Worm (Caenorhabditis elegans) whole organism, young adult: ENCODE measurements around the gene E02H1.1.

Source experiments
- B0261.1 ChIP-seq: sonication (generic microtip); optimal IDR thresholded peaks from 2 replicates; lab custom pipeline; 2016; ENCODE audit warnings: mild to moderate bottlenecking, missing genetic modification characterization, moderate library complexity, missing compliant biosample characterization
- B0336.3 ChIP-seq: fragments of 200-800 bp; sonication (Bioruptor generic); IDR thresholded peaks from 2 replicates; pipeline ENCODE4 v1.3.6; 2022; ENCODE audit warnings: missing genetic modification characterization, missing compliant biosample characterization
- F10E7.11 ChIP-seq: sonication (generic microtip); optimal IDR thresholded peaks from 2 replicates; lab custom pipeline; 2017; ENCODE audit warnings: mild to moderate bottlenecking, missing genetic modification characterization, moderate library complexity, missing compliant biosample characterization
- F23B12.7 ChIP-seq: sonication (generic microtip); optimal IDR thresholded peaks from 2 replicates; lab custom pipeline; 2017; ENCODE audit warnings: missing genetic modification characterization, mild to moderate bottlenecking, missing compliant biosample characterization, antibody characterized with exemption, moderate library complexity; ENCODE audit not compliant: insufficient read depth
- F33H1.4 ChIP-seq: fragments of 200-800 bp; sonication (Bioruptor generic); IDR thresholded peaks from 2 replicates; pipeline ENCODE4 v1.3.6; 2022; ENCODE audit warnings: missing genetic modification reagents, missing genetic modification characterization, missing compliant biosample characterization
- F37B4.10 ChIP-seq: fragments of 200-800 bp; sonication (Bioruptor generic); IDR thresholded peaks from 2 replicates; pipeline ENCODE4 v1.3.6; 2022; ENCODE audit warnings: missing genetic modification characterization, missing compliant biosample characterization
- F52B5.7 ChIP-seq: sonication (generic microtip); optimal IDR thresholded peaks from 2 replicates; lab custom pipeline; 2016; ENCODE audit warnings: mild to moderate bottlenecking, missing genetic modification characterization, missing compliant biosample characterization
- F55B11.4 ChIP-seq: sonication (generic microtip); optimal IDR thresholded peaks from 2 replicates; lab custom pipeline; 2016; ENCODE audit warnings: missing compliant biosample characterization, missing genetic modification characterization, borderline replicate concordance; ENCODE audit not compliant: insufficient read depth
- K11D2.4 ChIP-seq: fragments of 200-800 bp; sonication (Bioruptor generic); IDR thresholded peaks from 2 replicates; pipeline ENCODE4 v1.3.6; 2022; ENCODE audit warnings: missing genetic modification reagents, missing genetic modification characterization, missing compliant biosample characterization
- K12H6.12 ChIP-seq: fragments of 200-800 bp; sonication (Bioruptor generic); optimal IDR thresholded peaks from 2 replicates; lab custom pipeline; 2018; ENCODE audit warnings: mild to moderate bottlenecking, missing genetic modification characterization, missing compliant biosample characterization
- T07F8.4 ChIP-seq: sonication (generic microtip); optimal IDR thresholded peaks from 2 replicates; lab custom pipeline; 2016; ENCODE audit warnings: mild to moderate bottlenecking, missing genetic modification characterization, moderate library complexity, missing compliant biosample characterization
- T26A5.8 ChIP-seq: sonication (generic microtip); optimal IDR thresholded peaks from 2 replicates; lab custom pipeline; 2016; ENCODE audit warnings: missing genetic modification characterization, missing compliant biosample characterization
- Y53G8AR.9 ChIP-seq: fragments of 200-800 bp; sonication (Bioruptor generic); conservative IDR thresholded peaks from 2 replicates; pipeline ENCODE4 v1.3.6; 2022; ENCODE audit warnings: missing genetic modification reagents, missing genetic modification characterization, missing compliant biosample characterization
- Y79H2A.3 ChIP-seq: fragments of 200-800 bp; sonication (Bioruptor generic); conservative IDR thresholded peaks from 2 replicates; pipeline ENCODE4 v1.3.6; 2022; ENCODE audit warnings: missing genetic modification reagents, missing genetic modification characterization, missing compliant biosample characterization
- ZK185.1 ChIP-seq: sonication (generic microtip); optimal IDR thresholded peaks from 2 replicates; lab custom pipeline; 2016; ENCODE audit warnings: mild to moderate bottlenecking, missing genetic modification characterization, missing compliant biosample characterization; ENCODE audit not compliant: poor library complexity, severe bottlenecking
- ama-1 ChIP-seq, 3 experiments: fragments of 150-350 bp in 1 of 3; sonication (generic microtip) in 2 of 3; optimal IDR thresholded peaks; 2 replicates each; lab custom pipeline; 2014 to 2018; ENCODE audit warnings: missing biosample characterization in 2 of 3, missing genetic modification characterization in 2 of 3, missing genetic modification reagents in 2 of 3
- attf-3 ChIP-seq: fragments of 200-800 bp; sonication (Bioruptor generic); conservative IDR thresholded peaks from 2 replicates; pipeline ENCODE4 v1.3.6; 2022; ENCODE audit warnings: missing genetic modification reagents, missing genetic modification characterization, missing compliant biosample characterization
- cebp-1 ChIP-seq, 2 experiments: fragments of 200-800 bp in 1 of 2; sonication (Bioruptor generic) in 1 of 2; sonication (generic microtip) in 1 of 2; IDR thresholded peaks in 1 of 2; optimal IDR thresholded peaks in 1 of 2; 2 replicates each; pipeline versions ENCODE4 v1.3.6 to Lab custom; 2017 to 2022; ENCODE audit warnings: missing compliant biosample characterization in 2 of 2, missing genetic modification characterization in 2 of 2, mild to moderate bottlenecking in 1 of 2, missing genetic modification reagents in 1 of 2, moderate library complexity in 1 of 2
- cebp-2 ChIP-seq: fragments of 200-800 bp; sonication (Bioruptor generic); IDR thresholded peaks from 2 replicates; pipeline ENCODE4 v1.3.6; 2022; ENCODE audit warnings: missing genetic modification characterization, missing compliant biosample characterization
- ceh-91 ChIP-seq: fragments of 200-800 bp; sonication (Bioruptor generic); IDR thresholded peaks from 2 replicates; pipeline ENCODE4 v1.3.6; 2022; ENCODE audit warnings: missing genetic modification reagents, missing genetic modification characterization, missing compliant biosample characterization
- dpff-1 ChIP-seq: sonication (generic microtip); optimal IDR thresholded peaks from 2 replicates; lab custom pipeline; 2017; ENCODE audit warnings: mild to moderate bottlenecking, missing genetic modification characterization, missing compliant biosample characterization
- efl-1 ChIP-seq: fragments of 150-350 bp; optimal IDR thresholded peaks from 2 replicates; lab custom pipeline; 2014; ENCODE audit warnings: missing biosample characterization, missing genetic modification reagents, missing genetic modification characterization
- egl-18 ChIP-seq: fragments of 200-800 bp; sonication (Bioruptor generic); IDR thresholded peaks from 2 replicates; pipeline ENCODE4 v1.3.6; 2022; ENCODE audit warnings: missing genetic modification reagents, missing genetic modification characterization, missing compliant biosample characterization
- egl-44 ChIP-seq: fragments of 200-800 bp; sonication (Bioruptor generic); IDR thresholded peaks from 2 replicates; pipeline ENCODE4 v1.3.6; 2022; ENCODE audit warnings: missing genetic modification reagents, missing genetic modification characterization, missing compliant biosample characterization
- egrh-3 ChIP-seq: fragments of 200-800 bp; sonication (Bioruptor generic); IDR thresholded peaks from 2 replicates; pipeline ENCODE4 v1.3.6; 2022; ENCODE audit warnings: missing genetic modification reagents, missing genetic modification characterization, missing compliant biosample characterization
- ets-4 ChIP-seq: fragments of 200-800 bp; sonication (Bioruptor generic); optimal IDR thresholded peaks from 2 replicates; lab custom pipeline; 2018; ENCODE audit warnings: mild to moderate bottlenecking, missing genetic modification characterization, missing compliant biosample characterization
- lin-54 ChIP-seq: fragments of 200-800 bp; sonication (Bioruptor generic); optimal IDR thresholded peaks from 2 replicates; lab custom pipeline; 2018; ENCODE audit warnings: mild to moderate bottlenecking, missing genetic modification characterization, missing compliant biosample characterization
- lsl-1 ChIP-seq: fragments of 200-800 bp; sonication (Bioruptor generic); optimal IDR thresholded peaks from 2 replicates; lab custom pipeline; 2018; ENCODE audit warnings: mild to moderate bottlenecking, missing genetic modification characterization, moderate library complexity, missing compliant biosample characterization
- madf-10 ChIP-seq: sonication (generic microtip); optimal IDR thresholded peaks from 2 replicates; lab custom pipeline; 2016; ENCODE audit warnings: mild to moderate bottlenecking, missing genetic modification characterization, missing compliant biosample characterization
- mcd-1 ChIP-seq: fragments of 200-800 bp; sonication (Bioruptor generic); IDR thresholded peaks from 2 replicates; pipeline ENCODE4 v1.3.6; 2022; ENCODE audit warnings: missing genetic modification reagents, missing genetic modification characterization, missing compliant biosample characterization
- mxl-1 ChIP-seq: sonication (generic microtip); optimal IDR thresholded peaks from 2 replicates; lab custom pipeline; 2016; ENCODE audit warnings: missing genetic modification characterization, missing compliant biosample characterization
- nfya-1 ChIP-seq: sonication (generic microtip); optimal IDR thresholded peaks from 2 replicates; lab custom pipeline; 2017; ENCODE audit warnings: antibody characterized with exemption, missing compliant biosample characterization, missing genetic modification characterization, borderline replicate concordance; ENCODE audit not compliant: insufficient read depth
- nhr-120 ChIP-seq: fragments of 200-800 bp; sonication (Bioruptor generic); IDR thresholded peaks from 2 replicates; pipeline ENCODE4 v1.3.6; 2022; ENCODE audit warnings: missing genetic modification characterization, missing compliant biosample characterization
- nhr-27 ChIP-seq: fragments of 200-800 bp; sonication (Bioruptor generic); optimal IDR thresholded peaks from 2 replicates; lab custom pipeline; 2018; ENCODE audit warnings: mild to moderate bottlenecking, missing genetic modification characterization, moderate library complexity, missing compliant biosample characterization
- nhr-80 ChIP-seq: sonication (generic microtip); optimal IDR thresholded peaks from 2 replicates; lab custom pipeline; 2016; ENCODE audit warnings: missing genetic modification characterization, missing compliant biosample characterization
- pbrm-1 ChIP-seq: fragments of 200-800 bp; sonication (Bioruptor generic); IDR thresholded peaks from 2 replicates; pipeline ENCODE4 v1.3.6; 2022; ENCODE audit warnings: missing genetic modification reagents, missing genetic modification characterization, missing compliant biosample characterization
- rcor-1 ChIP-seq: fragments of 200-800 bp; sonication (Bioruptor generic); IDR thresholded peaks from 2 replicates; pipeline ENCODE4 v1.3.6; 2022; ENCODE audit warnings: missing genetic modification reagents, missing genetic modification characterization, missing compliant biosample characterization
- snpc-1.1 ChIP-seq: sonication (generic microtip); optimal IDR thresholded peaks from 2 replicates; lab custom pipeline; 2017; ENCODE audit warnings: missing genetic modification characterization, mild to moderate bottlenecking, missing compliant biosample characterization, antibody characterized with exemption, moderate library complexity, missing genotype, missing genetic modification reagents; ENCODE audit not compliant: insufficient read depth
- snpc-1.3 ChIP-seq: sonication (generic microtip); optimal IDR thresholded peaks from 2 replicates; lab custom pipeline; 2017; ENCODE audit warnings: missing genetic modification characterization, mild to moderate bottlenecking, missing compliant biosample characterization, antibody characterized with exemption, moderate library complexity, missing genotype, missing genetic modification reagents; ENCODE audit not compliant: insufficient read depth
- sptf-2 ChIP-seq: fragments of 200-800 bp; sonication (Bioruptor generic); optimal IDR thresholded peaks from 2 replicates; lab custom pipeline; 2018; ENCODE audit warnings: mild to moderate bottlenecking, missing genetic modification characterization, missing compliant biosample characterization
- zfh-2 ChIP-seq: fragments of 200-800 bp; sonication (Bioruptor generic); conservative IDR thresholded peaks from 2 replicates; pipeline ENCODE4 v1.3.6; 2022; ENCODE audit warnings: missing genetic modification reagents, missing genetic modification characterization, missing compliant biosample characterization
- zim-3 ChIP-seq: sonication (generic microtip); optimal IDR thresholded peaks from 2 replicates; lab custom pipeline; 2017; ENCODE audit warnings: mild to moderate bottlenecking, missing genetic modification characterization, moderate library complexity, missing compliant biosample characterization
- ztf-22 ChIP-seq: fragments of 200-800 bp; sonication (Bioruptor generic); optimal IDR thresholded peaks from 2 replicates; lab custom pipeline; 2018; ENCODE audit warnings: mild to moderate bottlenecking, missing genetic modification characterization, moderate library complexity, missing compliant biosample characterization
- ztf-25 ChIP-seq: fragments of 200-800 bp; sonication (Bioruptor generic); IDR thresholded peaks from 2 replicates; pipeline ENCODE4 v1.3.6; 2022; ENCODE audit warnings: missing genetic modification reagents, missing genetic modification characterization, missing compliant biosample characterization

E02H1.1 gene

ce11 chrII:9617902-9618245 lies 26.9 kb upstream of the E02H1.1 start (continued):
- no peak for TF ChIP-seq nfya-1 (tag; lab: Kevin White, UChicago)
- no peak for TF ChIP-seq F23B12.7
- no peak for TF ChIP-seq efl-1 (GFP tag; lab: Kevin White, UChicago)
- TF ChIP-seq F55B11.4 (tag; lab: Kevin White, UChicago) = no peak
- peak; percentile 10; the same call in 1 of the 2 replicates for TF ChIP-seq pbrm-1
- no peak for TF ChIP-seq nhr-27 (tag; lab: Kevin White, UChicago)
- 0 out of 2 replicates have a peak, but pooled peaks have one; percentile 40 for TF ChIP-seq F37B4.10 (GFP tag; lab: Robert Waterston, UW)
- peak; percentile 21 for TF ChIP-seq madf-10
- no peak for TF ChIP-seq zfh-2
- TF ChIP-seq K12H6.12 = no peak
- no peak for TF ChIP-seq ztf-22 (GFP tag; lab: Kevin White, UChicago)
- TF ChIP-seq B0336.3 = no peak
- no peak for TF ChIP-seq cebp-2 (GFP tag; lab: Robert Waterston, UW)
- TF ChIP-seq F33H1.4 (GFP tag; lab: Robert Waterston, UW) = no peak
- TF ChIP-seq T07F8.4 (tag; lab: Kevin White, UChicago) = no peak
- peak; percentile 37; the same call in 1 of the 2 replicates for TF ChIP-seq rcor-1 (GFP tag; lab: Robert Waterston, UW)
- no peak for TF ChIP-seq ceh-91 (GFP tag; lab: Robert Waterston, UW)
- TF ChIP-seq ama-1 (optimal IDR thresholded peaks at IDR 0.05; lab: Kevin White, UChicago) = no peak
- peak in 1 of 2 experiments; percentile 17 for TF ChIP-seq ama-1 (GFP tag; optimal IDR thresholded peaks at IDR 0.05; lab: Kevin White, UChicago)
- TF ChIP-seq snpc-1.1 (tag; lab: Kevin White, UChicago) = no peak
- no peak for TF ChIP-seq zim-3 (tag; lab: Kevin White, UChicago)
- no peak for TF ChIP-seq Y79H2A.3 (GFP tag; lab: Robert Waterston, UW)
- no peak for TF ChIP-seq ets-4 (GFP tag; lab: Kevin White, UChicago)
- no peak for TF ChIP-seq sptf-2
- TF ChIP-seq nhr-80 (tag; lab: Kevin White, UChicago) = peak; percentile 15
- no peak for TF ChIP-seq B0261.1 (tag; lab: Kevin White, UChicago)
- TF ChIP-seq egl-18 = no peak
- no peak for TF ChIP-seq egl-44 (GFP tag; lab: Robert Waterston, UW)
- no peak for TF ChIP-seq snpc-1.3 (tag; lab: Kevin White, UChicago)
- TF ChIP-seq nhr-120 = no peak
- peak; percentile 37 for TF ChIP-seq ZK185.1 (tag; lab: Kevin White, UChicago)

ce11 chrII:9617039-9617901 lies 26.3 kb upstream of the E02H1.1 start, which contains the start of gene hal-3:
TSS of gene hal-3 (minus strand) at chrII:9617125.
- TF ChIP-seq T07F8.4 (tag; lab: Kevin White, UChicago) (no peak), K11D2.4 (GFP tag; lab: Robert Waterston, UW) (no peak), T26A5.8 (tag; lab: Kevin White, UChicago) (peak; percentile 1), cebp-2 (GFP tag; lab: Robert Waterston, UW) (0 out of 2 replicates have a peak, but pooled peaks have one; percentile 59), ama-1 (optimal IDR thresholded peaks at IDR 0.05; lab: Kevin White, UChicago) (peak; percentile 77), ama-1 (GFP tag; optimal IDR thresholded peaks at IDR 0.05; lab: Kevin White, UChicago) (no peak), B0261.1 (tag; lab: Kevin White, UChicago) (no peak), ztf-25 (GFP tag; lab: Robert Waterston, UW) (peak; percentile 52; the same call in 1 of the 2 replicates), dpff-1 (peak; percentile 55), Y53G8AR.9 (GFP tag; lab: Robert Waterston, UW) (peak; percentile 73; the same call in 1 of the 2 replicates), F10E7.11 (peak; percentile 61), egrh-3 (no peak), attf-3 (GFP tag; lab: Robert Waterston, UW) (no peak; the same call in 1 of the 2 replicates), cebp-1 (GFP tag; IDR thresholded peaks at IDR 0.05; lab: Robert Waterston, UW) (no peak), cebp-1 (tag; optimal IDR thresholded peaks at IDR 0.05; lab: Kevin White, UChicago) (peak; percentile 61), lsl-1 (GFP tag; lab: Kevin White, UChicago) (peak; percentile 60), rcor-1 (GFP tag; lab: Robert Waterston, UW) (no peak), mxl-1 (tag; lab: Kevin White, UChicago) (no peak), mcd-1 (0 out of 2 replicates have a peak, but pooled peaks have one; percentile 16), egl-44 (GFP tag; lab: Robert Waterston, UW) (peak; percentile 9; the same call in 1 of the 2 replicates), F52B5.7 (tag; lab: Kevin White, UChicago) (peak; percentile 22), B0336.3 (peak; percentile 76), lin-54 (GFP tag; lab: Kevin White, UChicago) (peak; percentile 25)
